Fruit fly (Drosophila melanogaster): ENCODE results near the gene CG11841.
A peak's percentile ranks its signal among the peaks of the same experiment; 100 is the strongest.

Gene CG11841

dm6 chr3R:29033909-29034629, 16.8 kb upstream of the CG11841 start, which contains the start of the genes beta4GalNAcTB and Cpsf100 (continued):
- no peak for TF ChIP-seq mld (GFP tag; IDR thresholded peaks at IDR 0.05; ENCODE audit: partially characterized antibody)
- peak; percentile 68 for TF ChIP-seq CG1529 (GFP tag; optimal IDR thresholded peaks at IDR 0.05)
- TF ChIP-seq fd102C (GFP tag; optimal IDR thresholded peaks at IDR 0.05) = peak; percentile 34
- TF ChIP-seq CG12744 (GFP tag; optimal IDR thresholded peaks at IDR 0.05) = peak; percentile 40
- TF ChIP-seq hth (optimal IDR thresholded peaks at IDR 0.05) = no peak
- TF ChIP-seq az2 (GFP tag; optimal IDR thresholded peaks at IDR 0.05) = peak; percentile 79
- peak; percentile 61 for TF ChIP-seq CG11247 (GFP tag; IDR thresholded peaks at IDR 0.05)
- TF ChIP-seq CG3407 (GFP tag; optimal IDR thresholded peaks at IDR 0.05) = peak; percentile 50
- 0 out of 2 replicates have a peak, but pooled peaks have one; percentile 52 for TF ChIP-seq chm (GFP tag; IDR thresholded peaks at IDR 0.05)
- peak; percentile 70 for TF ChIP-seq CG10209 (GFP tag; optimal IDR thresholded peaks at IDR 0.05)
- TF ChIP-seq Hmx (GFP tag; optimal IDR thresholded peaks at IDR 0.05) = peak; percentile 46
- peak; percentile 21 for TF ChIP-seq Dad (GFP tag; optimal IDR thresholded peaks at IDR 0.05)
- peak; percentile 62 for TF ChIP-seq pnt (GFP tag; optimal IDR thresholded peaks at IDR 0.05)
- no peak for TF ChIP-seq vnd (GFP tag; IDR thresholded peaks at IDR 0.05; ENCODE audit: partially characterized antibody)
- peak; percentile 89 for TF ChIP-seq Med (GFP tag)
- TF ChIP-seq Sry-β (GFP tag; optimal IDR thresholded peaks at IDR 0.05) = no peak
- no peak for TF ChIP-seq corto (GFP tag; optimal IDR thresholded peaks at IDR 0.05)
- TF ChIP-seq CG31441 (GFP tag; IDR thresholded peaks at IDR 0.05) = peak; percentile 74
- peak; percentile 77 for TF ChIP-seq Abd-B (GFP tag; optimal IDR thresholded peaks at IDR 0.05)
- TF ChIP-seq Sin3A (optimal IDR thresholded peaks at IDR 0.05) = no peak
- TF ChIP-seq Drgx (GFP tag; IDR thresholded peaks at IDR 0.05) = no peak
- peak; percentile 21; the same call in 1 of the 3 replicates for TF ChIP-seq CG2889 (GFP tag; IDR thresholded peaks at IDR 0.05)
- peak; percentile 29 for TF ChIP-seq maf-S (GFP tag; optimal IDR thresholded peaks at IDR 0.05)
- TF ChIP-seq ranshi (GFP tag; IDR thresholded peaks at IDR 0.05) = peak; percentile 56; the same call in 1 of the 2 replicates
- peak; percentile 57 for TF ChIP-seq HLH3B (GFP tag; IDR thresholded peaks at IDR 0.05)
- peak; percentile 51 for TF ChIP-seq slp2 (GFP tag; optimal IDR thresholded peaks at IDR 0.05)
- peak; percentile 78 for TF ChIP-seq Max (GFP tag; optimal IDR thresholded peaks at IDR 0.05)
- TF ChIP-seq D19A (tag; optimal IDR thresholded peaks at IDR 0.05) = no peak
- TF ChIP-seq CG12942 (GFP tag; optimal IDR thresholded peaks at IDR 0.05) = peak; percentile 66
- no peak for TF ChIP-seq sqz (GFP tag; optimal IDR thresholded peaks at IDR 0.05)
- peak; percentile 46 for TF ChIP-seq Asciz (GFP tag; optimal IDR thresholded peaks at IDR 0.05)
- peak; percentile 16 for TF ChIP-seq CG15073 (GFP tag; optimal IDR thresholded peaks at IDR 0.05)
- peak; percentile 37 for TF ChIP-seq CG8281 (tag; optimal IDR thresholded peaks at IDR 0.05)
- TF ChIP-seq Dref (GFP tag; IDR thresholded peaks at IDR 0.05) = no peak
- TF ChIP-seq gt (GFP tag; IDR thresholded peaks at IDR 0.05) = no peak
- TF ChIP-seq Lim3 (GFP tag; IDR thresholded peaks at IDR 0.05) = no peak
- TF ChIP-seq sima (GFP tag; optimal IDR thresholded peaks at IDR 0.05) = no peak
- TF ChIP-seq CG3065 (GFP tag; optimal IDR thresholded peaks at IDR 0.05) = peak; percentile 8
- TF ChIP-seq wor (GFP tag; IDR thresholded peaks at IDR 0.05) = peak; percentile 21; the same call in 1 of the 2 replicates
- TF ChIP-seq lbe (GFP tag; optimal IDR thresholded peaks at IDR 0.05) = no peak
- peak; percentile 48 for TF ChIP-seq Bdp1 (GFP tag; optimal IDR thresholded peaks at IDR 0.05)
- TF ChIP-seq abd-A (tag; optimal IDR thresholded peaks at IDR 0.05) = no peak
- TF ChIP-seq chinmo (GFP tag; IDR thresholded peaks at IDR 0.05; ENCODE audit: partially characterized antibody) = no peak
- TF ChIP-seq btn (GFP tag; optimal IDR thresholded peaks at IDR 0.05) = no peak
- TF ChIP-seq bab2 (GFP tag; optimal IDR thresholded peaks at IDR 0.05) = peak; percentile 68
- TF ChIP-seq CG11723 (GFP tag; optimal IDR thresholded peaks at IDR 0.05) = no peak
- peak; percentile 27; the same call in 1 of the 2 replicates for TF ChIP-seq CG31224 (GFP tag; IDR thresholded peaks at IDR 0.05)
- TF ChIP-seq gce (GFP tag; IDR thresholded peaks at IDR 0.05) = no peak
- no peak for TF ChIP-seq usp (GFP tag; optimal IDR thresholded peaks at IDR 0.05)
- peak; percentile 6 for TF ChIP-seq kah (GFP tag; optimal IDR thresholded peaks at IDR 0.05)
- TF ChIP-seq CG3163 (GFP tag; optimal IDR thresholded peaks at IDR 0.05) = no peak
